Fruit fly (Drosophila melanogaster): ENCODE data around the gene CG17186.
A peak's percentile ranks its signal among the peaks of the same experiment; 100 is the strongest.

dm6 chr3R:19830973-19831372 lies 46.3 kb downstream of the CG17186 start:
- TF ChIP-seq ATbp (GFP tag; optimal IDR thresholded peaks at IDR 0.05) (peak; percentile 81), CG7271 (tag; optimal IDR thresholded peaks at IDR 0.05) (no peak), CG18619 (GFP tag; optimal IDR thresholded peaks at IDR 0.05) (no peak), CG6272 (GFP tag; IDR thresholded peaks at IDR 0.05) (no peak), Hr51 (GFP tag; optimal IDR thresholded peaks at IDR 0.05) (peak in 1 of 2 experiments; percentile 84), p53 (GFP tag; optimal IDR thresholded peaks at IDR 0.05) (no peak), scrt (GFP tag; optimal IDR thresholded peaks at IDR 0.05) (peak; percentile 44), sisA (GFP tag; IDR thresholded peaks at IDR 0.05) (no peak), Doc2 (GFP tag; IDR thresholded peaks at IDR 0.05) (no peak), CG2120 (GFP tag; optimal IDR thresholded peaks at IDR 0.05) (peak; percentile 63)

Measured in whole organism, embryonic.